Fruit fly (Drosophila melanogaster): ENCODE measurements around the gene mRpS2.

The mRpS2 gene

DNA sequence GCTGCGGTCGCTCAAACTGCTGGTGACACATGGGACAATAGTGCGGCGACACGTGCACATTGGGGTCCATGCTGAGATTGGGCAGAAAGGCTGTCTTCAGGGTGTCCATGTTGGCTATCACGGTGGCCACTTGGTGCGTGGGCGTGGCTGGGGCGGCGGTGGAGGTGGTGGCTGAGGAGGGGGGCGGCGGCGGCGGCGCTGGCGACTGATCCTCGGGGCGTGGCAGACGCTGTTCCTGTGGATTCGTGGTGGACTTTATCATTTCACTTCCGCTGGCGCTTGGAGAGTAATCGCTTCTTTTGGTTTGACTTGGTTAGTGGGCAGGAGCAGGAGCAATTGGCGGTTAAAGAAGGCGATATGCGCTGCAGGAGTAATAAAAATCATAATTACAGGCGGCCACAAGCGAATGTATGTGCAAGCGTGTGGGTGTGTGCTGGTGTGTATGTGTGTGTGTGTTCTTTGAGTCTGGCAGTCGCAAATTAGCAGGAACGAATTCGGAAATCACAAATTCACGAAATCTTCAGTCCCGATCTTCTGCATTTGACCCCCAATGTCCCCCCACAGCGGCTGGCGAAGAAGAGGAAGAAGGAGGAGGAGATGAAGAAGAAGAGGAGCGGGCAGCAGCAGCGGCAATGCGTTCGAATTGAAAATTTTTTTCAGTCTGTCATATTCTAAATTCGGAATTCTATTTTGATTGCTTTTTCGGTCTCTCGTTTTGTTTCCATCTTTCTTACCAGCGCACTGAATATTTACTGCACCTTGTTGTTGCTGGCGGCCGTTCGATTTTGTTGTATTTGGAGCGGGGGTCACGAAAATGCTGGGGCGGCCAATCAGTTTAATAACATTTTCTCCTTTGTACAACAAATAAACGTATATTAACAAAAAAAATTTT lies 32.2 kb upstream of the mRpS2 start:
- TF ChIP-seq EcR (GFP tag; optimal IDR thresholded peaks at IDR 0.05) (no peak), pan (optimal IDR thresholded peaks at IDR 0.05) (no peak), CG8478 (optimal IDR thresholded peaks at IDR 0.05) (no peak), usp (GFP tag; optimal IDR thresholded peaks at IDR 0.05) (no peak), Dll (optimal IDR thresholded peaks at IDR 0.05) (no peak), psq (optimal IDR thresholded peaks at IDR 0.05) (no peak)

DNA sequence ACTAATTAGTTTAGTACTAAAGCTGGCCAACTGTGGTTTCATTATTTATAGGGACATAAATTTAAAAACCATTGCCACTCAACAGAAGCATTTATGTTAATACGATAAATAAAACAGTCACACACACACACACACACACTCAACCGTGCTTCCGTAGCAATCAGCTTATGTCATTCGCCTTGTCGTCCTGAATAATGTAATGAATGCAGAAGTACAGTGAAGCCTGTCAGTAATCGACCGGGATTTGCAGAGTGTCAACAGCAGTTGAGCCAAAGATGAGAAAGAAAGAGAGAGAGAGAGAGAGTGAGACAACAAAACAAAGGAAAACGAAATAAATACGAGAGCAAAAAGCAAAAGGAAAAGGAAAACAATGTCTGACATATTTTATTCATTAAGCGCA lies 18.2 kb upstream of the mRpS2 start:
- TF ChIP-seq pan (optimal IDR thresholded peaks at IDR 0.05) (no peak), usp (GFP tag; optimal IDR thresholded peaks at IDR 0.05) (no peak), EcR (GFP tag; optimal IDR thresholded peaks at IDR 0.05) (no peak), Dll (optimal IDR thresholded peaks at IDR 0.05) (no peak), psq (optimal IDR thresholded peaks at IDR 0.05) (no peak), CG8478 (optimal IDR thresholded peaks at IDR 0.05) (no peak)

dm6 chr2L:4865400-4865799 lies 15.2 kb upstream of the mRpS2 start:
- TF ChIP-seq usp (GFP tag; optimal IDR thresholded peaks at IDR 0.05) (no peak), pan (optimal IDR thresholded peaks at IDR 0.05) (no peak), psq (optimal IDR thresholded peaks at IDR 0.05) (no peak), CG8478 (optimal IDR thresholded peaks at IDR 0.05) (no peak), EcR (GFP tag; optimal IDR thresholded peaks at IDR 0.05) (no peak), Dll (optimal IDR thresholded peaks at IDR 0.05) (no peak)

- TF ChIP-seq psq (optimal IDR thresholded peaks at IDR 0.05) (no peak), usp (GFP tag; optimal IDR thresholded peaks at IDR 0.05) (no peak), pan (optimal IDR thresholded peaks at IDR 0.05) (no peak), CG8478 (optimal IDR thresholded peaks at IDR 0.05) (no peak)
Measured at dm6 chr2L:4861503-4861902, 11.3 kb upstream of the mRpS2 start.

DNA sequence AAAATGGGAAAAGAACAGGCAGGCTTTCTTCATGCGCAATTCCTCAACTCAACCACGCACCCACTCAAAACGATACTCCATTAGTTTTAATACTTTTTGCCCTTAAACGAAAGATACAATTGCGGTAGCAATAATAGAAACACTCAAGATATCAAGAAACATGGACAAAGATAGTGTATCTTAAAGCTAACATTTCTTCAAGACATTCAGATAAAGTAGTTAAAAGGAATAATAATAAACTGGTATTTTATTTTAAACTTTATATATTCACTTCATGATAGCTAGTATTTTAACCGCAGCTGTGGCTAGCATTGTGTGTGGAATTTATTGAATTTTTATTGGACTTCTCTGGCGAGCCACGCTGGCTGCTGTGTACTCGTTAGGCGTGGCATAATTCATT lies 5.9 kb upstream of the mRpS2 start:
- no peak for TF ChIP-seq CG8478 (optimal IDR thresholded peaks at IDR 0.05)
- no peak for TF ChIP-seq EcR (GFP tag; optimal IDR thresholded peaks at IDR 0.05)
- no peak for TF ChIP-seq pan (optimal IDR thresholded peaks at IDR 0.05)
- no peak for TF ChIP-seq usp (GFP tag; optimal IDR thresholded peaks at IDR 0.05)
- no peak for TF ChIP-seq psq (optimal IDR thresholded peaks at IDR 0.05)
- TF ChIP-seq Dll (optimal IDR thresholded peaks at IDR 0.05): no peak

dm6 chr2L:4854822-4855221 lies 4.6 kb upstream of the mRpS2 start:
- TF ChIP-seq EcR (GFP tag; optimal IDR thresholded peaks at IDR 0.05) (no peak), usp (GFP tag; optimal IDR thresholded peaks at IDR 0.05) (no peak), pan (optimal IDR thresholded peaks at IDR 0.05) (no peak), Dll (optimal IDR thresholded peaks at IDR 0.05) (no peak), psq (optimal IDR thresholded peaks at IDR 0.05) (no peak)

dm6 chr2L:4852605-4853102 lies 2.4 kb upstream of the mRpS2 start, which contains the start of gene smog:
Gene smog, plus strand, starts transcription at chr2L:4852864.
- TF ChIP-seq usp (GFP tag; optimal IDR thresholded peaks at IDR 0.05): no peak
- no peak for TF ChIP-seq pan (optimal IDR thresholded peaks at IDR 0.05)
- no peak for TF ChIP-seq EcR (GFP tag; optimal IDR thresholded peaks at IDR 0.05)

DNA sequence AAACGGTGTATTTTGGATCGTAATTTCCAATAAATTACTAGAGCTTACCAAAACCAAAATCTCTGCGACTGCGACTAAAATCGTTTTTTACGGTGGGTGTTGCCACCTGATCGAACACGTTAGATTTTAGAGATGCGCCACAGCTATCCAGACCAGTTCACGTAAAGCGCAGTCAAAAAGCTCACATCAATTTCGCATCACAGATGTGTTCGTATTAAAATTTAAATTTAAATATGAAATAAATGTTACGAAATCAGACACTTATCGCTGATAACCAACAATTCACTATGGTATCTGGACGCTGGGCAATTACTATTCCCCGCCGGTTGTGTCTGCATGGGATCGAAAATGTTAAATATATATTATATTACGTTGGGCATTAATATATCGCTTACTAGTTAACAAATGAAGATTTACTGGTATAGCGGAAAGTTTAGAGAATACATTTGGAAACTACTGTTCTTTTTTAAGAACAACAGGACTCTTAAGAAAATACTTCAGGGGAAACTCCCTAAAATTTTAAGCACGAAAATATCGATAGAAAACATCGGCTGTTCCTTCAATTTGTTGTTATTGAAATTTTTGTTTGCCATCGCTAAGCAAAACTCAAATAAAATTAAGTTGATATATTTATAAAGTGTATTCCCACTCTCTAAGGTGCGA lies 2.9 kb downstream of the mRpS2 start, which contains the start of the genes mxt and CG11927:
Gene mxt, minus strand, starts transcription at position 105 of the 663 bp plus-strand sequence.
Gene CG11927, plus strand, starts transcription at position 576 of the 663 bp plus-strand sequence.
- TF ChIP-seq psq (optimal IDR thresholded peaks at IDR 0.05) (no peak), EcR (GFP tag; optimal IDR thresholded peaks at IDR 0.05) (no peak)

- no peak for TF ChIP-seq usp (GFP tag; optimal IDR thresholded peaks at IDR 0.05)
- no peak for TF ChIP-seq psq (optimal IDR thresholded peaks at IDR 0.05)
- no peak for TF ChIP-seq EcR (GFP tag; optimal IDR thresholded peaks at IDR 0.05)
- no peak for TF ChIP-seq Dll (optimal IDR thresholded peaks at IDR 0.05)
- TF ChIP-seq pan (optimal IDR thresholded peaks at IDR 0.05): no peak
- no peak for TF ChIP-seq CG8478 (optimal IDR thresholded peaks at IDR 0.05)
Measured at dm6 chr2L:4846629-4847125, 3.5 kb downstream of the mRpS2 start.

DNA sequence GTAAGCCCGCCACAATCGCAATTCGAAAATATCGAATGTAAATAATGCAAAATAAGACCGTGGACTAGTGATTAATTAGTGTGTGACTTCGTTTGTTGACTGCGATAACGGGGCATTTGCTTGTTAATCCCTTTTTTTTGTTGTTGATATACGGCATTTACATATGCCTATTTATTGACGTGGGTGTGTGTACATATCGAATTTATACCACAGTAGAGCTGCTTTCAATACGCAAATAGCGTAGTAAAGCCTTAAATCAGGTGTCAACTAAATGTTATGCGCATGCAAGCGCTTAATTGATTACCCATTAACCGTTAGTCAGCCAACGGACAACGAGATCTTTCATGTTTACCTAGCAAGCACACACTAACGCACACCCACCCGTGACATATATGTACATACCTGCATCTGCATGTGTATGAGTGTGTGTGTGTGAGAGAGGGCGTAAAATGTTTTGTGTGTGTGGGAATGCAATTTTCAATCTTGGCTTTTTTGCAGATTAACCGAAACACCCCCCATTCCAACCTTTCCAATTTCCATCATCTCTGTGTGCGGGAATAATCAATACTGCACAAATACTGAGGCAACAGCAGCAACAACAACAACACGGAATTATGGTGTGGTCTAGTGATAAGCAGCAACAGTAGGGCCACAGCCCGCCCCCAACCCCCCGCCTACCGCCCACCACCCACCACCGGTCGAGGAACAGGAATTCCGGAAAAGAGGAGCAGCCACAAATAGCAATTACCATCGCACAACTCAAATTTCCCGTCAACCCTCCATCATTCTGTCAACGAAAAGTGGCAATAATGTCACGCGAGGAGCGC lies 11.5 kb downstream of the mRpS2 start:
- TF ChIP-seq usp (GFP tag; optimal IDR thresholded peaks at IDR 0.05) (no peak), Dll (optimal IDR thresholded peaks at IDR 0.05) (no peak), CG8478 (optimal IDR thresholded peaks at IDR 0.05) (no peak), pan (optimal IDR thresholded peaks at IDR 0.05) (no peak), psq (optimal IDR thresholded peaks at IDR 0.05) (no peak)

DNA sequence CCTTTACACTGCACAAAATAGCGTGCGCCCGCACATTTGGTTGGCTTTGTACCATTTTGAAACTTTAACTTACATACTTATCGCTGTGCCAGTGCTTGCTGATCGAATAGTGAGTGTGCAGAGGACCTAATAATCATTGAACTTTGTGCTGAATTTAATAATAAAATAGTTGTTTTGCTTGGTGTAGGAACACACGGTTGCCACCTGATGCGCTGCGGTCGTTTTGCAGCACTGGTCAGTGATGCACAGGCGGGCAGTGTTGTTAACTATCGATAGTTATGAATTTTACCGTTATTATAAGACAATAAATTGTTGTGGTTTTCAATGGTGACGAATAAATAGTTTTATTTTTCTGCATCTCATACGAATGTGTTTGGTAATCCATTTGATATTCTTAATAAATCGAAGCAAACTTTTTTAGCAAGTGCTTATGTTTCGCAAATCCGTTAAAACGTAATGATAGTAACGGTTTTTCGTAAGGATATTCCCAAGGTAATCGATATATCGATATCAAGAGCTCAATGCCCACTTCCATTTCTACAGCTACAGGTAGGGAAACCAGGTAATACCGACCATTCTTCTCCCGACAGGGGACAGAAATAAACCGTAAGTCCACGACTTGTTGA lies 12.3 kb downstream of the mRpS2 start, which contains the start of the genes tank and CG12194:
Gene tank, minus strand, starts transcription at position 228 of the 626 bp plus-strand sequence.
Gene CG12194, plus strand, starts transcription at position 576 of the 626 bp plus-strand sequence.
- TF ChIP-seq CG8478 (optimal IDR thresholded peaks at IDR 0.05) (no peak), psq (optimal IDR thresholded peaks at IDR 0.05) (no peak), EcR (GFP tag; optimal IDR thresholded peaks at IDR 0.05) (no peak), Dll (optimal IDR thresholded peaks at IDR 0.05) (no peak), usp (GFP tag; optimal IDR thresholded peaks at IDR 0.05) (no peak), pan (optimal IDR thresholded peaks at IDR 0.05) (no peak)

Data from whole organism.